Fruit fly (Drosophila melanogaster): ENCODE measurements around the gene ZC3H3.
A peak's percentile ranks its signal among the peaks of the same experiment; 100 is the strongest.

Gene ZC3H3

dm6 chr3L:8525691-8526421, 16.3 kb upstream of the ZC3H3 start (continued):
- TF ChIP-seq Ada2b (GFP tag; IDR thresholded peaks at IDR 0.05): no peak
- TF ChIP-seq Fer3 (tag; optimal IDR thresholded peaks at IDR 0.05): peak; percentile 28
- peak; percentile 13 for TF ChIP-seq NfI (GFP tag; optimal IDR thresholded peaks at IDR 0.05)
- no peak for TF ChIP-seq psq (GFP tag; optimal IDR thresholded peaks at IDR 0.05)
- no peak for TF ChIP-seq da (GFP tag; optimal IDR thresholded peaks at IDR 0.05)
- no peak for TF ChIP-seq E2f1 (GFP tag; IDR thresholded peaks at IDR 0.05)
- TF ChIP-seq corto (GFP tag; optimal IDR thresholded peaks at IDR 0.05): no peak
- TF ChIP-seq CG1529 (GFP tag; optimal IDR thresholded peaks at IDR 0.05): no peak
- TF ChIP-seq Bgb (GFP tag; IDR thresholded peaks at IDR 0.05; ENCODE audit: partially characterized antibody): no peak
- TF ChIP-seq aop (GFP tag; IDR thresholded peaks at IDR 0.05): no peak
- TF ChIP-seq ab (GFP tag; optimal IDR thresholded peaks at IDR 0.05): no peak
- TF ChIP-seq Six4 (GFP tag; optimal IDR thresholded peaks at IDR 0.05): no peak
- TF ChIP-seq D19A (tag; optimal IDR thresholded peaks at IDR 0.05): no peak
- TF ChIP-seq sima (GFP tag; optimal IDR thresholded peaks at IDR 0.05): no peak
- no peak for TF ChIP-seq CG17328 (GFP tag; IDR thresholded peaks at IDR 0.05)
- TF ChIP-seq CG9797 (GFP tag; optimal IDR thresholded peaks at IDR 0.05): no peak
- TF ChIP-seq dpn (GFP tag; optimal IDR thresholded peaks at IDR 0.05): peak in 1 of 2 experiments; percentile 66
- TF ChIP-seq CG32532 (GFP tag; IDR thresholded peaks at IDR 0.05): peak; percentile 49; the same call in 1 of the 2 replicates
- TF ChIP-seq NC2α (GFP tag; optimal IDR thresholded peaks at IDR 0.05): no peak
- no peak for TF ChIP-seq NFAT (GFP tag; IDR thresholded peaks at IDR 0.05)
- TF ChIP-seq HHEX (GFP tag; optimal IDR thresholded peaks at IDR 0.05): peak; percentile 65
- 0 out of 4 replicates have a peak, but pooled peaks have one; percentile 7 for TF ChIP-seq chinmo (GFP tag; IDR thresholded peaks at IDR 0.05; ENCODE audit: partially characterized antibody)
- peak; percentile 30; the same call in 1 of the 2 replicates for TF ChIP-seq al (GFP tag; IDR thresholded peaks at IDR 0.05)
- peak; percentile 54 for TF ChIP-seq gem (tag; optimal IDR thresholded peaks at IDR 0.05)
- no peak for TF ChIP-seq Spps (tag; optimal IDR thresholded peaks at IDR 0.05)
- no peak for TF ChIP-seq gsb-n (tag; optimal IDR thresholded peaks at IDR 0.05)
- no peak for TF ChIP-seq Elba2 (GFP tag; optimal IDR thresholded peaks at IDR 0.05)
- TF ChIP-seq chn (GFP tag; optimal IDR thresholded peaks at IDR 0.05): peak; percentile 8
- no peak for TF ChIP-seq Ravus (GFP tag; IDR thresholded peaks at IDR 0.05)
- TF ChIP-seq Ssrp (tag; optimal IDR thresholded peaks at IDR 0.05): no peak
- peak; percentile 70 for TF ChIP-seq GATAe (GFP tag; conservative IDR thresholded peaks at IDR 0.05)
- TF ChIP-seq CG18262 (tag; optimal IDR thresholded peaks at IDR 0.05): peak; percentile 39
- TF ChIP-seq CG6175 (GFP tag; IDR thresholded peaks at IDR 0.05): no peak
- TF ChIP-seq CG10267 (tag; optimal IDR thresholded peaks at IDR 0.05): peak; percentile 24
- TF ChIP-seq Hsf (GFP tag; optimal IDR thresholded peaks at IDR 0.05): peak; percentile 33
- no peak for TF ChIP-seq CG30431 (GFP tag; optimal IDR thresholded peaks at IDR 0.05)
- peak; percentile 30 for TF ChIP-seq CG12071 (GFP tag; optimal IDR thresholded peaks at IDR 0.05)
- TF ChIP-seq croc (GFP tag; conservative IDR thresholded peaks at IDR 0.05): no peak
- no peak for TF ChIP-seq CG13894 (tag; optimal IDR thresholded peaks at IDR 0.05)
- TF ChIP-seq sqz (GFP tag; optimal IDR thresholded peaks at IDR 0.05): peak; percentile 37
- no peak for TF ChIP-seq CG11696 (GFP tag; IDR thresholded peaks at IDR 0.05)
- peak; percentile 3 for TF ChIP-seq CG15601 (tag; optimal IDR thresholded peaks at IDR 0.05)
- TF ChIP-seq CG5245 (GFP tag; optimal IDR thresholded peaks at IDR 0.05): no peak
- no peak for TF ChIP-seq ttk (GFP tag; IDR thresholded peaks at IDR 0.05)
- TF ChIP-seq Meics (GFP tag; optimal IDR thresholded peaks at IDR 0.05): peak; percentile 62
- TF ChIP-seq fu2 (GFP tag; optimal IDR thresholded peaks at IDR 0.05): peak; percentile 5
- TF ChIP-seq C15 (GFP tag; IDR thresholded peaks at IDR 0.05): no peak
- no peak for TF ChIP-seq tup (GFP tag; optimal IDR thresholded peaks at IDR 0.05)
- TF ChIP-seq Chrac-16 (GFP tag; optimal IDR thresholded peaks at IDR 0.05): peak; percentile 22
- TF ChIP-seq dm (GFP tag; optimal IDR thresholded peaks at IDR 0.05): peak; percentile 7
- peak; percentile 5 for TF ChIP-seq Atf-2 (GFP tag; optimal IDR thresholded peaks at IDR 0.05)
